Fruit fly (Drosophila melanogaster) whole organism, embryonic: ENCODE data around the gene CG7739.

Source experiments
- Ada2b ChIP-seq: fragments of 200-800 bp; sonication (Bioruptor generic); IDR thresholded peaks from 2 replicates; pipeline ENCODE4 v1.3.6; 2022; ENCODE audit warnings: missing biosample characterization, missing genetic modification characterization
- CG1024 ChIP-seq: fragments of 200-800 bp; sonication (Bioruptor generic); IDR thresholded peaks from 2 replicates; pipeline ENCODE4 v1.3.6; 2022; ENCODE audit warnings: missing biosample characterization, missing genetic modification characterization
- CG11085 ChIP-seq: fragments of 200-800 bp; sonication (Bioruptor generic); IDR thresholded peaks from 2 replicates; pipeline ENCODE4 v1.3.6; 2022; ENCODE audit warnings: missing biosample characterization, missing genetic modification characterization
- CG11504 ChIP-seq: fragments of 200-800 bp; sonication (Bioruptor generic); optimal IDR thresholded peaks from 3 replicates; lab custom pipeline; 2019; ENCODE audit warnings: missing biosample characterization, mild to moderate bottlenecking, missing genetic modification characterization, moderate library complexity
- CG12391 ChIP-seq: fragments of 200-800 bp; sonication (Bioruptor generic); optimal IDR thresholded peaks from 3 replicates; lab custom pipeline; 2018; ENCODE audit warnings: missing biosample characterization, mild to moderate bottlenecking, missing genetic modification characterization, moderate library complexity
- CG14441 ChIP-seq: fragments of 200-800 bp; sonication (Bioruptor generic); IDR thresholded peaks from 2 replicates; pipeline ENCODE4 v1.3.6; 2022; ENCODE audit warnings: missing biosample characterization, missing genetic modification characterization
- CG15514 ChIP-seq: fragments of 200-800 bp; sonication (Bioruptor generic); optimal IDR thresholded peaks from 3 replicates; lab custom pipeline; 2017; ENCODE audit warnings: missing biosample characterization, missing genetic modification characterization, mild to moderate bottlenecking, moderate library complexity, missing genetic modification reagents
- CG18619 ChIP-seq: fragments of 200-800 bp; sonication (Bioruptor generic); optimal IDR thresholded peaks from 3 replicates; lab custom pipeline; 2017; ENCODE audit warnings: missing biosample characterization, mild to moderate bottlenecking, missing genetic modification characterization
- CG2120 ChIP-seq: fragments of 200-800 bp; sonication (Bioruptor generic); optimal IDR thresholded peaks from 3 replicates; lab custom pipeline; 2016; ENCODE audit warnings: missing biosample characterization, missing genetic modification characterization
- CG30403 ChIP-seq: fragments of 200-800 bp; sonication (Bioruptor generic); optimal IDR thresholded peaks from 3 replicates; lab custom pipeline; 2016; ENCODE audit warnings: missing biosample characterization, missing genetic modification characterization
- CG4820 ChIP-seq: fragments of 200-800 bp; sonication (Bioruptor generic); optimal IDR thresholded peaks from 3 replicates; lab custom pipeline; 2016; ENCODE audit warnings: missing biosample characterization, missing genetic modification characterization
- CG6175 ChIP-seq: fragments of 200-800 bp; sonication (Bioruptor generic); IDR thresholded peaks from 3 replicates; pipeline ENCODE4 v1.3.6; 2022; ENCODE audit warnings: missing biosample characterization, missing genetic modification characterization
- CG6854 ChIP-seq: fragments of 200-800 bp; sonication (Bioruptor generic); optimal IDR thresholded peaks from 3 replicates; lab custom pipeline; 2017; ENCODE audit warnings: missing biosample characterization, mild to moderate bottlenecking, missing genetic modification characterization
- CG7839 ChIP-seq: fragments of 200-800 bp; sonication (Bioruptor generic); optimal IDR thresholded peaks from 3 replicates; lab custom pipeline; 2018; ENCODE audit warnings: missing biosample characterization, mild to moderate bottlenecking, missing genetic modification characterization, moderate library complexity
- CG7987 ChIP-seq: fragments of 200-800 bp; sonication (Bioruptor generic); optimal IDR thresholded peaks from 2 replicates; lab custom pipeline; 2018; ENCODE audit warnings: missing biosample characterization, mild to moderate bottlenecking, missing genetic modification characterization, moderate library complexity
- D ChIP-seq, 2 experiments: fragments of 200-800 bp in 1 of 2; fragments of >200 bp in 1 of 2; sonication (Bioruptor generic) in 1 of 2; optimal IDR thresholded peaks; 2 replicates in 1 of 2; 3 replicates in 1 of 2; lab custom pipeline; 2017; ENCODE audit warnings: mild to moderate bottlenecking in 1 of 2, missing biosample characterization in 1 of 2, missing genetic modification characterization in 1 of 2, missing genetic modification reagents in 1 of 2
- Deaf1 ChIP-seq: fragments of 200-800 bp; optimal IDR thresholded peaks from 3 replicates; lab custom pipeline; 2019; ENCODE audit warnings: missing biosample characterization, mild to moderate bottlenecking, missing genetic modification characterization, moderate library complexity
- Dek ChIP-seq: fragments of 200-800 bp; sonication (Bioruptor generic); optimal IDR thresholded peaks from 3 replicates; lab custom pipeline; 2019; ENCODE audit warnings: missing biosample characterization, mild to moderate bottlenecking, missing genetic modification characterization, moderate library complexity
- E2f1 ChIP-seq: fragments of 200-800 bp; sonication (Bioruptor generic); IDR thresholded peaks from 2 replicates; pipeline ENCODE4 v1.3.6; 2022; ENCODE audit warnings: missing biosample characterization, missing genetic modification characterization
- Fer1 ChIP-seq: fragments of 200-800 bp; sonication (Bioruptor generic); optimal IDR thresholded peaks from 2 replicates; lab custom pipeline; 2017; ENCODE audit warnings: missing biosample characterization, mild to moderate bottlenecking, missing genetic modification characterization
- Fer2 ChIP-seq: fragments of 200-800 bp; sonication (Bioruptor generic); optimal IDR thresholded peaks from 2 replicates; lab custom pipeline; 2018; ENCODE audit warnings: missing biosample characterization, mild to moderate bottlenecking, missing genetic modification characterization, moderate library complexity
- HHEX ChIP-seq: fragments of 200-800 bp; sonication (Bioruptor generic); optimal IDR thresholded peaks from 3 replicates; lab custom pipeline; 2017; ENCODE audit warnings: missing biosample characterization, mild to moderate bottlenecking, missing genetic modification characterization, missing genetic modification reagents
- Hmx ChIP-seq: fragments of 200-800 bp; sonication (Bioruptor generic); optimal IDR thresholded peaks from 2 replicates; lab custom pipeline; 2016; ENCODE audit warnings: missing biosample characterization, missing genetic modification characterization
- Hr3 ChIP-seq: fragments of 200-800 bp; sonication (Bioruptor generic); optimal IDR thresholded peaks from 3 replicates; lab custom pipeline; 2016; ENCODE audit warnings: missing biosample characterization, missing genetic modification characterization
- Hr51 ChIP-seq, 2 experiments: fragments of 200-800 bp; sonication (Bioruptor generic); optimal IDR thresholded peaks; 2 replicates in 1 of 2; 3 replicates in 1 of 2; lab custom pipeline; 2016 to 2018; ENCODE audit warnings: missing biosample characterization in 2 of 2, missing genetic modification characterization in 2 of 2, mild to moderate bottlenecking in 1 of 2, moderate library complexity in 1 of 2
- Nf-YC ChIP-seq: fragments of 200-800 bp; optimal IDR thresholded peaks from 3 replicates; lab custom pipeline; 2019; ENCODE audit warnings: missing biosample characterization, mild to moderate bottlenecking, missing genetic modification characterization, moderate library complexity
- Oli ChIP-seq: fragments of 200-800 bp; sonication (Bioruptor generic); optimal IDR thresholded peaks from 2 replicates; lab custom pipeline; 2018; ENCODE audit warnings: missing biosample characterization, mild to moderate bottlenecking, missing genetic modification characterization, moderate library complexity
- az2 ChIP-seq: fragments of 200-800 bp; sonication (Bioruptor generic); optimal IDR thresholded peaks from 3 replicates; lab custom pipeline; 2016; ENCODE audit warnings: missing biosample characterization, missing genetic modification characterization
- caup ChIP-seq: fragments of 200-800 bp; sonication (Bioruptor generic); optimal IDR thresholded peaks from 3 replicates; lab custom pipeline; 2017; ENCODE audit warnings: missing biosample characterization, mild to moderate bottlenecking, missing genetic modification characterization, moderate library complexity; ENCODE audit not compliant: severe bottlenecking
- dm ChIP-seq: fragments of 200-800 bp; sonication (Bioruptor generic); optimal IDR thresholded peaks from 3 replicates; lab custom pipeline; 2016; ENCODE audit warnings: missing biosample characterization, missing genetic modification characterization
- fd3F ChIP-seq: fragments of 200-800 bp; sonication (Bioruptor generic); optimal IDR thresholded peaks from 2 replicates; lab custom pipeline; 2018; ENCODE audit warnings: missing biosample characterization, mild to moderate bottlenecking, missing genetic modification characterization, moderate library complexity
- hkb ChIP-seq, 2 experiments: fragments of 200-800 bp in 1 of 2; fragments of >200 bp in 1 of 2; sonication (Bioruptor generic) in 1 of 2; IDR thresholded peaks in 1 of 2; optimal IDR thresholded peaks in 1 of 2; 2 replicates each; pipeline versions ENCODE4 v1.3.6 to Lab custom; 2017 to 2022; ENCODE audit warnings: missing biosample characterization in 1 of 2, missing genetic modification characterization in 1 of 2
- ind ChIP-seq: fragments of 200-800 bp; sonication (Bioruptor generic); optimal IDR thresholded peaks from 3 replicates; lab custom pipeline; 2016; ENCODE audit warnings: missing biosample characterization, missing genetic modification characterization
- kah ChIP-seq: fragments of 200-800 bp; sonication (Bioruptor generic); optimal IDR thresholded peaks from 2 replicates; lab custom pipeline; 2018; ENCODE audit warnings: missing biosample characterization, mild to moderate bottlenecking, missing genetic modification characterization
- knrl ChIP-seq: fragments of 200-800 bp; sonication (Bioruptor generic); IDR thresholded peaks from 3 replicates; pipeline ENCODE4 v1.3.6; 2022; ENCODE audit warnings: missing biosample characterization, missing genetic modification characterization; ENCODE audit not compliant: partially characterized antibody
- lab ChIP-seq: fragments of 200-800 bp; sonication (Bioruptor generic); optimal IDR thresholded peaks from 3 replicates; lab custom pipeline; 2017; ENCODE audit warnings: missing biosample characterization, missing genetic modification characterization, mild to moderate bottlenecking, moderate library complexity, missing genetic modification reagents
- nau ChIP-seq: fragments of 200-800 bp; sonication (Bioruptor generic); optimal IDR thresholded peaks from 3 replicates; lab custom pipeline; 2017; ENCODE audit warnings: missing biosample characterization, mild to moderate bottlenecking, missing genetic modification characterization, missing genetic modification reagents
- nerfin-1 ChIP-seq: fragments of 200-800 bp; sonication (Bioruptor generic); optimal IDR thresholded peaks from 3 replicates; lab custom pipeline; 2019; ENCODE audit warnings: missing biosample characterization, mild to moderate bottlenecking, missing genetic modification characterization, moderate library complexity
- pho ChIP-seq: fragments of 200-800 bp; sonication (Bioruptor generic); optimal IDR thresholded peaks from 2 replicates; lab custom pipeline; 2016; ENCODE audit warnings: missing biosample characterization, missing genetic modification characterization
- prd ChIP-seq, 3 experiments: fragments of >200 bp in 2 of 3; fragments of 200-800 bp in 1 of 3; sonication (Bioruptor generic) in 1 of 3; optimal IDR thresholded peaks in 2 of 3; IDR thresholded peaks in 1 of 3; 2 replicates in 2 of 3; 3 replicates in 1 of 3; pipeline versions ENCODE4 v1.3.6 to Lab custom; 2017 to 2022; ENCODE audit warnings: missing biosample characterization in 1 of 3, missing genetic modification characterization in 1 of 3
- psq ChIP-seq: fragments of 200-800 bp; sonication (Bioruptor generic); optimal IDR thresholded peaks from 2 replicates; lab custom pipeline; 2017; ENCODE audit warnings: missing biosample characterization, missing genetic modification characterization
- run ChIP-seq: fragments of 200-800 bp; sonication (Bioruptor generic); optimal IDR thresholded peaks from 3 replicates; lab custom pipeline; 2018; ENCODE audit warnings: missing biosample characterization, mild to moderate bottlenecking, missing genetic modification characterization
- sr ChIP-seq: fragments of 200-800 bp; sonication (Bioruptor generic); IDR thresholded peaks from 3 replicates; pipeline ENCODE4 v1.3.6; 2022; ENCODE audit warnings: missing biosample characterization, missing genetic modification characterization
- sug ChIP-seq: fragments of 200-800 bp; optimal IDR thresholded peaks from 2 replicates; lab custom pipeline; 2019; ENCODE audit warnings: missing biosample characterization, mild to moderate bottlenecking, missing genetic modification characterization, moderate library complexity
- tap ChIP-seq: fragments of 200-800 bp; optimal IDR thresholded peaks from 3 replicates; lab custom pipeline; 2019; ENCODE audit warnings: missing biosample characterization, mild to moderate bottlenecking, missing genetic modification characterization, moderate library complexity
- tio ChIP-seq: fragments of 200-800 bp; sonication (Bioruptor generic); optimal IDR thresholded peaks from 2 replicates; lab custom pipeline; 2017; ENCODE audit warnings: missing biosample characterization, missing genetic modification characterization, inconsistent platforms

CG7739 gene

dm6 chr3L:15592536-15593260 lies 29.8 kb upstream of the CG7739 start (continued):
- TF ChIP-seq caup (GFP tag; lab: Kevin White, UChicago) (peak; percentile 58), dm (GFP tag; lab: Kevin White, UChicago) (no peak), CG6175 (GFP tag; lab: Robert Waterston, UW) (no peak), Nf-YC (tag; lab: Kevin White, UChicago) (peak; percentile 59), Oli (peak; percentile 71), kah (GFP tag; lab: Kevin White, UChicago) (peak; percentile 19), tap (tag; lab: Kevin White, UChicago) (peak; percentile 64), CG15514 (GFP tag; lab: Kevin White, UChicago) (peak; percentile 32), run (tag; lab: Kevin White, UChicago) (peak; percentile 49), CG12391 (peak; percentile 72), fd3F (GFP tag; lab: Kevin White, UChicago) (peak; percentile 60), Deaf1 (tag; lab: Kevin White, UChicago) (peak; percentile 33), pho (GFP tag; lab: Kevin White, UChicago) (no peak), CG11085 (GFP tag; lab: Robert Waterston, UW) (no peak), Hmx (GFP tag; lab: Kevin White, UChicago) (no peak), psq (GFP tag; lab: Kevin White, UChicago) (no peak), ind (GFP tag; lab: Kevin White, UChicago) (peak; percentile 14), az2 (peak; percentile 24), E2f1 (GFP tag; lab: Robert Waterston, UW) (no peak), Hr51 (GFP tag; optimal IDR thresholded peaks at IDR 0.05; lab: Kevin White, UChicago) (peak in 1 of 2 experiments; percentile 85), Fer1 (GFP tag; lab: Kevin White, UChicago) (peak; percentile 62), tio (GFP tag; lab: Kevin White, UChicago) (peak; percentile 7), knrl (GFP tag; lab: Robert Waterston, UW) (no peak), CG7987 (GFP tag; lab: Kevin White, UChicago) (no peak), Hr3 (GFP tag; lab: Kevin White, UChicago) (peak; percentile 44), nerfin-1 (peak; percentile 24), lab (GFP tag; lab: Kevin White, UChicago) (peak; percentile 70), CG2120 (GFP tag; lab: Kevin White, UChicago) (peak; percentile 25), prd (optimal IDR thresholded peaks at IDR 0.05; lab: Kevin White, UChicago) (no peak), prd (GFP tag; IDR thresholded peaks at IDR 0.05; lab: Robert Waterston, UW) (peak; percentile 46; the same call in 2 of the 3 replicates), D (optimal IDR thresholded peaks at IDR 0.05; lab: Kevin White, UChicago) (no peak), D (GFP tag; optimal IDR thresholded peaks at IDR 0.05; lab: Kevin White, UChicago) (peak; percentile 21), CG6854 (GFP tag; lab: Kevin White, UChicago) (peak; percentile 17), Dek (tag; lab: Kevin White, UChicago) (peak; percentile 23), CG4820 (GFP tag; lab: Kevin White, UChicago) (peak; percentile 2), sug (tag; lab: Kevin White, UChicago) (peak; percentile 16), HHEX (GFP tag; lab: Kevin White, UChicago) (peak; percentile 52), CG1024 (no peak), CG18619 (GFP tag; lab: Kevin White, UChicago) (peak; percentile 68), Ada2b (GFP tag; lab: Robert Waterston, UW) (0 out of 2 replicates have a peak, but pooled peaks have one; percentile 17), CG7839 (tag; lab: Kevin White, UChicago) (peak; percentile 77), Fer2 (tag; lab: Kevin White, UChicago) (peak; percentile 9), CG14441 (peak; percentile 42; the same call in 1 of the 2 replicates), hkb (optimal IDR thresholded peaks at IDR 0.05; lab: Kevin White, UChicago) (no peak), hkb (GFP tag; IDR thresholded peaks at IDR 0.05; lab: Robert Waterston, UW) (peak; percentile 69), CG11504 (peak; percentile 82), nau (GFP tag; lab: Kevin White, UChicago) (no peak), sr (no peak), CG30403 (GFP tag; lab: Kevin White, UChicago) (peak; percentile 3)
